Worm (Caenorhabditis elegans): ENCODE data around the gene D1086.2.
A peak's percentile ranks its signal among the peaks of the same experiment; 100 is the strongest.

- TF ChIP-seq lin-15B (tag; optimal IDR thresholded peaks at IDR 0.05) (no peak), F49E8.2 (tag; optimal IDR thresholded peaks at IDR 0.05; ENCODE audit: borderline replicate concordance) (peak; percentile 85), unc-39 (tag; optimal IDR thresholded peaks at IDR 0.05) (no peak), nhr-11 (tag; optimal IDR thresholded peaks at IDR 0.05) (no peak), T20F7.1 (GFP tag; optimal IDR thresholded peaks at IDR 0.05) (no peak), php-3 (GFP tag; IDR thresholded peaks at IDR 0.05) (0 out of 2 replicates have a peak, but pooled peaks have one; percentile 20), ama-1 (optimal IDR thresholded peaks at IDR 0.05) (peak; percentile 97)
These were observed 6.1 kb downstream of the D1086.2 start, which contains the start of gene D1086.3 for ce11 chrV:14092403-14092802.

Measured in whole organism, L4 larva.